Worm (Caenorhabditis elegans) whole organism, L4 larva: ENCODE data around the gene twk-13.

ENCODE experiments used
- F10B5.3 ChIP-seq: sonication (generic microtip); optimal IDR thresholded peaks from 2 replicates; lab custom pipeline; 2016; ENCODE audit warnings: mild to moderate bottlenecking, missing genetic modification characterization, missing compliant biosample characterization
- dpl-1 ChIP-seq: fragments of 150-350 bp; optimal IDR thresholded peaks from 2 replicates; lab custom pipeline; 2014; ENCODE audit warnings: missing biosample characterization, missing genetic modification reagents, missing genetic modification characterization
- egl-27 ChIP-seq: sonication (generic microtip); optimal IDR thresholded peaks from 3 replicates; lab custom pipeline; 2017; ENCODE audit warnings: missing biosample characterization, missing genetic modification reagents, missing genetic modification characterization
- nhr-10 ChIP-seq: fragments of 150-350 bp; optimal IDR thresholded peaks from 2 replicates; lab custom pipeline; 2014; ENCODE audit warnings: missing biosample characterization, missing genetic modification characterization
- nhr-28 ChIP-seq: fragments of 150-350 bp; optimal IDR thresholded peaks from 2 replicates; lab custom pipeline; 2014; ENCODE audit warnings: missing biosample characterization, missing genetic modification characterization
- nhr-41 ChIP-seq: fragments of 200-800 bp; sonication (Bioruptor generic); IDR thresholded peaks from 2 replicates; pipeline ENCODE4 v1.3.6; 2022; ENCODE audit warnings: missing genetic modification reagents, missing genetic modification characterization, missing compliant biosample characterization
- pqm-1 ChIP-seq: sonication (generic microtip); optimal IDR thresholded peaks from 2 replicates; lab custom pipeline; 2017; ENCODE audit warnings: missing biosample characterization, missing genetic modification characterization
- unc-62 ChIP-seq, 3 experiments: fragments of 150-350 bp in 1 of 3; sonication (generic microtip); optimal IDR thresholded peaks in 2 of 3; peaks in 1 of 3; 1 replicate in 1 of 3; 2 replicates in 2 of 3; lab custom pipeline; 2014 to 2017; ENCODE audit warnings: missing biosample characterization in 3 of 3, missing genetic modification characterization in 3 of 3, missing genetic modification reagents in 3 of 3, missing genotype in 1 of 3
- ztf-11 ChIP-seq: fragments of 150-350 bp; optimal IDR thresholded peaks from 2 replicates; lab custom pipeline; 2014; ENCODE audit warnings: missing biosample characterization, missing genetic modification characterization

ce11 chrV:12287667-12288066, 50.1 kb downstream of the twk-13 start:
- no peak for TF ChIP-seq dpl-1 (GFP tag; lab: Kevin White, UChicago)
- TF ChIP-seq nhr-10: no peak
- TF ChIP-seq F10B5.3: no peak
- TF ChIP-seq unc-62 (GFP tag; optimal IDR thresholded peaks at IDR 0.05 in 1 of 2; lab: Kevin White, UChicago): peak in 1 of 2 experiments; percentile 77
- TF ChIP-seq unc-62 (tag; optimal IDR thresholded peaks at IDR 0.05; lab: Kevin White, UChicago): no peak
- TF ChIP-seq pqm-1: no peak
- no peak for TF ChIP-seq ztf-11 (tag; lab: Kevin White, UChicago)
- TF ChIP-seq egl-27: no peak
- TF ChIP-seq nhr-28: no peak
- no peak for TF ChIP-seq nhr-41 (GFP tag; lab: Robert Waterston, UW)
